Worm (Caenorhabditis elegans): Measurements from ENCODE around the gene srh-255.

Gene srh-255

DNA sequence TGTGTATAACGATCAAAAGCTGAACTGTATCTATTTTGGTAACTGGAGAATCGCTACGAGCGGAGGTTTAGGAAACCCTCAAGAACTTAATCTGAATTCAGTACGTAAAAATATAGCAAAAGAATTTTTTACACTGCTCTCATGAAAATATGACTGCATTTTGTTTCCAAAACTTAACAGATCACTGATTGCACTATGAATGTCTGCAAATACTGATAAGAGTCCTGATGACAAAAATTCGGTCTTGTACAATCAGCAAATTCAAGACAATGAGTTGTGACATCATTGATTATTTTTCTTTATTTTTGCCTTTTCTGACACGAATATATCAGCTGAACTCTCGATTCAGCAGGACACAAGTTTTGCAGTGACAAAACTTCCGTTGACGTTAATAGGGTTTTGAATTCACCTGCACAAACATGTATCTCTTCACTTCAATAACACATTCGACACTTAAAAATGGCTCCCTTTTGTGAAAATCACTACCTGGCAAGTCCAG lies 25.2 kb downstream of the srh-255 start, which contains the start of gene srh-237:
srh-237 (plus strand) TSS at position 449 of the 499 bp plus-strand sequence.
- TF ChIP-seq C08G9.2 (tag; optimal IDR thresholded peaks at IDR 0.05) (no peak), ceh-2 (tag; optimal IDR thresholded peaks at IDR 0.05) (no peak), elt-2 (tag; optimal IDR thresholded peaks at IDR 0.05) (no peak), ceh-45 (GFP tag; IDR thresholded peaks at IDR 0.05) (no peak)

DNA sequence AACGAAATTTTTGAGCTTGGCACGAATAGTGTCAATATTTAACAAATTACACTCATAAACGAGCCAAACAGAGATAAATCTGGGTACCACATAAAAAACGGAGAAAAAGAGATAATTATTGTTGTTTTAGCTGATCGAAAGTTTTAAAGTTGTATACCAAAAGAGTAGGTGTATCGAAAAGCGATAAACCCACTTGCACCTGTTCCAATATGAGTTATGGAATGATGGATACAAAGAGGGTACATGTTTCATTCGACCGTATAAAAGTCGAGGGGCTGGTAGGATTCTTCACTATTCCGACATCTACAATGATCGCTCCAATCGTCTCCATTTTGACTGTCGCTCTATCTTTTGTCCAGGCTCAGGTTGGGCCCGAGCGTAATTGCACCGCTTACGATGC lies 27.5 kb downstream of the srh-255 start, which contains the start of gene ZK218.1:
ZK218.1 (plus strand) TSS at position 301 of the 400 bp plus-strand sequence.
- TF ChIP-seq sox-2 (GFP tag; IDR thresholded peaks at IDR 0.05): no peak
- no peak for TF ChIP-seq K09A11.1 (tag; optimal IDR thresholded peaks at IDR 0.05; ENCODE audit: insufficient read depth)
- no peak for TF ChIP-seq C08G9.2 (tag; optimal IDR thresholded peaks at IDR 0.05)
- TF ChIP-seq ceh-22 (tag; optimal IDR thresholded peaks at IDR 0.05): no peak
- TF ChIP-seq unc-3 (GFP tag; conservative IDR thresholded peaks at IDR 0.05): no peak
- TF ChIP-seq unc-3 (tag; optimal IDR thresholded peaks at IDR 0.05): no peak
- no peak for TF ChIP-seq pros-1 (tag; optimal IDR thresholded peaks at IDR 0.05)
- no peak for TF ChIP-seq pat-9 (tag; optimal IDR thresholded peaks at IDR 0.05)
- TF ChIP-seq ceh-6 (GFP tag; optimal IDR thresholded peaks at IDR 0.05): no peak
- TF ChIP-seq nhr-232 (tag; optimal IDR thresholded peaks at IDR 0.05): no peak
- TF ChIP-seq elt-2 (tag; optimal IDR thresholded peaks at IDR 0.05): no peak
- no peak for TF ChIP-seq pha-2 (tag; optimal IDR thresholded peaks at IDR 0.05)
- no peak for TF ChIP-seq npax-4 (tag; optimal IDR thresholded peaks at IDR 0.05)
- no peak for TF ChIP-seq ttx-3 (tag; optimal IDR thresholded peaks at IDR 0.05)
- TF ChIP-seq ceh-31 (tag; optimal IDR thresholded peaks at IDR 0.05): no peak
- no peak for TF ChIP-seq nfya-1 (tag; optimal IDR thresholded peaks at IDR 0.05)

DNA sequence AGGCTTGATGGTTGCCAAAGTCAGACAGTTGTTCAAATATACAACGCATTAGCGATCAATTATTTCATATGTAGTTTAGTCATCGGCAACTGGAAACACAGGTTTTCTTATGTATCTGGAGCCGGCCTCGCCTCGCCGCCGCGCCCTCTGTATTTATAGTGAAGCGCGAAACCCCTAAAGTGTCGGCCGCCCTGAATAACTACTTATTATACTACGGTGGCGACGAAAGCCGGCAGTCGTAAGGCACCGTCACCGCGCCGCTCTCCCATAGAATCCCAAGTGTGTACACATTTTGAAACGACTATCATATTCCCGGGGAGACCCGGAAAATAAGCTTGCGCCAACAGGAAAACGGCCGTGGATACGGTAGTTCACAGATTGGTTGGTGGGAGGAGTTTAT lies 29.8 kb downstream of the srh-255 start:
- TF ChIP-seq ceh-19 (GFP tag; optimal IDR thresholded peaks at IDR 0.05) (no peak), sox-4 (tag; optimal IDR thresholded peaks at IDR 0.05) (no peak), mec-3 (tag; optimal IDR thresholded peaks at IDR 0.05; ENCODE audit: borderline replicate concordance) (no peak), tbx-7 (tag; optimal IDR thresholded peaks at IDR 0.05) (no peak), ets-4 (tag; optimal IDR thresholded peaks at IDR 0.05) (no peak), K02D7.2 (tag; optimal IDR thresholded peaks at IDR 0.05) (no peak), ama-1 (optimal IDR thresholded peaks at IDR 0.05) (no peak), unc-42 (tag; optimal IDR thresholded peaks at IDR 0.05) (no peak), lin-11 (tag; optimal IDR thresholded peaks at IDR 0.05) (no peak)

ce11 chrV:17098669-17099068 lies 33.9 kb downstream of the srh-255 start, which contains the start of the genes ZK218.3 and ZK218.4:
TSS of gene ZK218.3 (minus strand) at chrV:17098769.
TSS of gene ZK218.4 (plus strand) at chrV:17098854.
- TF ChIP-seq fkh-6 (tag; optimal IDR thresholded peaks at IDR 0.05) (no peak), unc-55 (GFP tag; optimal IDR thresholded peaks at IDR 0.05) (no peak), lim-6 (tag; optimal IDR thresholded peaks at IDR 0.05) (no peak), pha-2 (tag; optimal IDR thresholded peaks at IDR 0.05) (no peak), unc-86 (tag; optimal IDR thresholded peaks at IDR 0.05) (no peak), ceh-31 (tag; optimal IDR thresholded peaks at IDR 0.05) (no peak), lin-11 (tag; optimal IDR thresholded peaks at IDR 0.05) (no peak), unc-3 (GFP tag; conservative IDR thresholded peaks at IDR 0.05) (no peak), unc-3 (tag; optimal IDR thresholded peaks at IDR 0.05) (no peak), hlh-30 (tag; optimal IDR thresholded peaks at IDR 0.05; ENCODE audit: insufficient read depth) (no peak), Y22D7AL.16 (tag; optimal IDR thresholded peaks at IDR 0.05) (no peak), C38D4.7 (GFP tag; optimal IDR thresholded peaks at IDR 0.05) (no peak), elt-4 (tag; optimal IDR thresholded peaks at IDR 0.05) (no peak), zip-5 (tag; optimal IDR thresholded peaks at IDR 0.05) (no peak)
